Fruit fly (Drosophila melanogaster) whole organism, adult: ENCODE data around the gene Sgsf.

Experiments used
- CG11617 ChIP-seq: fragments of 200-800 bp; sonication (Bioruptor generic); optimal IDR thresholded peaks from 2 replicates; lab custom pipeline; 2017; ENCODE audit warnings: mild to moderate bottlenecking, missing biosample characterization, missing genetic modification reagents, missing genetic modification characterization
- CG12768 ChIP-seq: fragments of 200-800 bp; sonication (Bioruptor generic); optimal IDR thresholded peaks from 2 replicates; lab custom pipeline; 2017; ENCODE audit warnings: missing biosample characterization, missing genetic modification characterization, mild to moderate bottlenecking, moderate library complexity, missing genetic modification reagents
- CG14711 ChIP-seq: fragments of 200-800 bp; sonication (Bioruptor generic); optimal IDR thresholded peaks from 2 replicates; lab custom pipeline; 2018; ENCODE audit warnings: missing biosample characterization, mild to moderate bottlenecking, missing genetic modification characterization, moderate library complexity
- CG1620 ChIP-seq: fragments of 200-800 bp; sonication (Bioruptor generic); optimal IDR thresholded peaks from 2 replicates; lab custom pipeline; 2016; ENCODE audit warnings: missing biosample characterization, missing genetic modification characterization
- CG33017 ChIP-seq: fragments of 200-800 bp; sonication (Bioruptor generic); optimal IDR thresholded peaks from 2 replicates; lab custom pipeline; 2018; ENCODE audit warnings: missing biosample characterization, mild to moderate bottlenecking, missing genetic modification characterization, moderate library complexity
- CG5204 ChIP-seq: fragments of 200-800 bp; sonication (Bioruptor generic); optimal IDR thresholded peaks from 2 replicates; lab custom pipeline; 2016; ENCODE audit warnings: missing biosample characterization, missing genetic modification characterization
- CG7045 ChIP-seq: fragments of 200-800 bp; sonication (Bioruptor generic); optimal IDR thresholded peaks from 2 replicates; lab custom pipeline; 2017; ENCODE audit warnings: missing biosample characterization, mild to moderate bottlenecking, missing genetic modification characterization
- CG7101 ChIP-seq: fragments of 200-800 bp; sonication (Bioruptor generic); optimal IDR thresholded peaks from 2 replicates; lab custom pipeline; 2018; ENCODE audit warnings: missing biosample characterization, mild to moderate bottlenecking, missing genetic modification characterization, moderate library complexity
- Clk ChIP-seq: fragments of 200-800 bp; sonication (Bioruptor generic); optimal IDR thresholded peaks from 2 replicates; lab custom pipeline; 2017; ENCODE audit warnings: missing biosample characterization, missing genetic modification characterization
- Crg-1 ChIP-seq: fragments of 200-800 bp; sonication (Bioruptor generic); optimal IDR thresholded peaks from 2 replicates; lab custom pipeline; 2016; ENCODE audit warnings: missing biosample characterization, missing genetic modification characterization
- Hr96 ChIP-seq: fragments of 200-800 bp; sonication (Bioruptor generic); optimal IDR thresholded peaks from 2 replicates; lab custom pipeline; 2016; ENCODE audit warnings: missing biosample characterization, missing genetic modification characterization
- Mnt ChIP-seq: fragments of 200-800 bp; sonication (Bioruptor generic); optimal IDR thresholded peaks from 2 replicates; lab custom pipeline; 2016; ENCODE audit warnings: missing biosample characterization, mild to moderate bottlenecking, missing genetic modification characterization
- bab1 ChIP-seq: fragments of 200-800 bp; sonication (Bioruptor generic); optimal IDR thresholded peaks from 3 replicates; lab custom pipeline; 2019; ENCODE audit warnings: missing biosample characterization, mild to moderate bottlenecking, missing genetic modification characterization, moderate library complexity
- cic ChIP-seq: fragments of 200-800 bp; sonication (Bioruptor generic); optimal IDR thresholded peaks from 2 replicates; lab custom pipeline; 2017; ENCODE audit warnings: missing biosample characterization, mild to moderate bottlenecking, missing genetic modification characterization, moderate library complexity
- cnc ChIP-seq, 2 experiments: fragments of >200 bp; optimal IDR thresholded peaks; 2 replicates each; lab custom pipeline; 2017
- kay ChIP-seq: fragments of 200-800 bp; sonication (Bioruptor generic); peaks from one replicate; lab custom pipeline; 2016; ENCODE audit warnings: missing biosample characterization, missing genetic modification characterization, borderline replicate concordance
- ovo ChIP-seq: fragments of 200-800 bp; sonication (Bioruptor generic); optimal IDR thresholded peaks from 2 replicates; lab custom pipeline; 2016; ENCODE audit warnings: missing biosample characterization, missing genetic modification characterization
- pad ChIP-seq: fragments of 200-800 bp; sonication (Bioruptor generic); optimal IDR thresholded peaks from 3 replicates; lab custom pipeline; 2017; ENCODE audit warnings: missing biosample characterization, missing genetic modification characterization, mild to moderate bottlenecking, moderate library complexity, missing genetic modification reagents
- tj ChIP-seq: fragments of 200-800 bp; sonication (Bioruptor generic); optimal IDR thresholded peaks from 3 replicates; lab custom pipeline; 2017; ENCODE audit warnings: missing biosample characterization, mild to moderate bottlenecking, missing genetic modification characterization, moderate library complexity
- toe ChIP-seq: fragments of 200-800 bp; sonication (Bioruptor generic); optimal IDR thresholded peaks from 2 replicates; lab custom pipeline; 2016; ENCODE audit warnings: missing biosample characterization, missing genetic modification characterization

The Sgsf gene

dm6 chr3R:12379249-12379648 is 37.8 kb downstream of the Sgsf start:
- TF ChIP-seq Hr96 (GFP tag; lab: Kevin White, UChicago) = no peak
- TF ChIP-seq CG12768 (GFP tag; lab: Kevin White, UChicago) = no peak
- no peak for TF ChIP-seq Crg-1 (GFP tag; lab: Kevin White, UChicago)
- TF ChIP-seq CG7101 (tag; lab: Kevin White, UChicago) = no peak
- TF ChIP-seq bab1 (GFP tag; lab: Kevin White, UChicago) = no peak
- TF ChIP-seq tj (GFP tag; lab: Kevin White, UChicago) = no peak
- TF ChIP-seq cic = no peak
- no peak for TF ChIP-seq cnc (optimal IDR thresholded peaks at IDR 0.05; lab: Kevin White, UChicago)
- TF ChIP-seq kay (GFP tag; lab: Kevin White, UChicago) = no peak
- no peak for TF ChIP-seq CG11617
- TF ChIP-seq CG7045 (GFP tag; lab: Kevin White, UChicago) = no peak
- no peak for TF ChIP-seq toe (GFP tag; lab: Kevin White, UChicago)
- TF ChIP-seq pad (GFP tag; lab: Kevin White, UChicago) = no peak
- TF ChIP-seq CG33017 (tag; lab: Kevin White, UChicago) = no peak
- TF ChIP-seq Clk (GFP tag; lab: Kevin White, UChicago) = no peak
- TF ChIP-seq CG14711 = no peak
- TF ChIP-seq ovo (GFP tag; lab: Kevin White, UChicago) = no peak
- no peak for TF ChIP-seq CG5204 (GFP tag; lab: Kevin White, UChicago)
- TF ChIP-seq CG1620 = no peak
- no peak for TF ChIP-seq Mnt (GFP tag; lab: Kevin White, UChicago)

- no peak for TF ChIP-seq pad (GFP tag; lab: Kevin White, UChicago)
- TF ChIP-seq CG7101 (tag; lab: Kevin White, UChicago) = no peak
- TF ChIP-seq CG12768 (GFP tag; lab: Kevin White, UChicago) = no peak
- TF ChIP-seq Crg-1 (GFP tag; lab: Kevin White, UChicago) = no peak
- TF ChIP-seq CG14711 = no peak
- no peak for TF ChIP-seq ovo (GFP tag; lab: Kevin White, UChicago)
- TF ChIP-seq toe (GFP tag; lab: Kevin White, UChicago) = no peak
- TF ChIP-seq Mnt (GFP tag; lab: Kevin White, UChicago) = no peak
- TF ChIP-seq tj (GFP tag; lab: Kevin White, UChicago) = no peak
- no peak for TF ChIP-seq CG5204 (GFP tag; lab: Kevin White, UChicago)
- no peak for TF ChIP-seq kay (GFP tag; lab: Kevin White, UChicago)
- TF ChIP-seq bab1 (GFP tag; lab: Kevin White, UChicago) = no peak
Measured at dm6 chr3R:12379708-12380107, 38.2 kb downstream of the Sgsf start, which contains the start of gene GstD8. GstD8 (plus strand) TSS chr3R:12380008.

dm6 chr3R:12381130-12381700 is 39.7 kb downstream of the Sgsf start:
- TF ChIP-seq CG12768 (GFP tag; lab: Kevin White, UChicago) (peak; percentile 39), CG5204 (GFP tag; lab: Kevin White, UChicago) (no peak)

dm6 chr3R:12382563-12382962 is 41.1 kb downstream of the Sgsf start, which contains the start of gene CG10035:
CG10035 (minus strand) TSS chr3R:12382691.
- no peak for TF ChIP-seq ovo (GFP tag; lab: Kevin White, UChicago)
- TF ChIP-seq toe (GFP tag; lab: Kevin White, UChicago) = no peak
- TF ChIP-seq Mnt (GFP tag; lab: Kevin White, UChicago) = no peak
- TF ChIP-seq bab1 (GFP tag; lab: Kevin White, UChicago) = no peak
- TF ChIP-seq CG33017 (tag; lab: Kevin White, UChicago) = no peak
- TF ChIP-seq CG7101 (tag; lab: Kevin White, UChicago) = no peak
- TF ChIP-seq CG1620 = no peak

dm6 chr3R:12383036-12383435 is 41.6 kb downstream of the Sgsf start, which contains the start of gene GstD11:
GstD11 (plus strand) TSS chr3R:12383336.
- TF ChIP-seq CG7045 (GFP tag; lab: Kevin White, UChicago) (no peak), CG5204 (GFP tag; lab: Kevin White, UChicago) (no peak), CG1620 (no peak), CG33017 (tag; lab: Kevin White, UChicago) (no peak), CG12768 (GFP tag; lab: Kevin White, UChicago) (no peak), bab1 (GFP tag; lab: Kevin White, UChicago) (no peak), Mnt (GFP tag; lab: Kevin White, UChicago) (no peak), CG7101 (tag; lab: Kevin White, UChicago) (no peak), cnc (optimal IDR thresholded peaks at IDR 0.05; lab: Kevin White, UChicago) (no peak), tj (GFP tag; lab: Kevin White, UChicago) (no peak), Hr96 (GFP tag; lab: Kevin White, UChicago) (no peak), pad (GFP tag; lab: Kevin White, UChicago) (no peak), cic (no peak), toe (GFP tag; lab: Kevin White, UChicago) (no peak)

- peak; percentile 14 for TF ChIP-seq bab1 (GFP tag; lab: Kevin White, UChicago)
- TF ChIP-seq pad (GFP tag; lab: Kevin White, UChicago) = no peak
- TF ChIP-seq CG5204 (GFP tag; lab: Kevin White, UChicago) = no peak
- no peak for TF ChIP-seq ovo (GFP tag; lab: Kevin White, UChicago)
- TF ChIP-seq Crg-1 (GFP tag; lab: Kevin White, UChicago) = no peak
- peak; percentile 95 for TF ChIP-seq kay (GFP tag; lab: Kevin White, UChicago)
- no peak for TF ChIP-seq cnc (optimal IDR thresholded peaks at IDR 0.05; lab: Kevin White, UChicago)
- no peak for TF ChIP-seq CG7045 (GFP tag; lab: Kevin White, UChicago)
Measured at dm6 chr3R:12383784-12384183, 42.3 kb downstream of the Sgsf start.
